Worm (Caenorhabditis elegans) whole organism, mixed stage, embryonic: ENCODE results near the gene srh-4.

ENCODE experiments used
- ces-1 ChIP-seq: fragments of 150-350 bp; optimal IDR thresholded peaks from 2 replicates; lab custom pipeline; 2014; ENCODE audit warnings: missing biosample characterization, missing genetic modification reagents, missing genetic modification characterization
- elt-1 ChIP-seq: sonication (generic microtip); optimal IDR thresholded peaks from 2 replicates; lab custom pipeline; 2017; ENCODE audit warnings: missing genetic modification characterization, mild to moderate bottlenecking, missing compliant biosample characterization, antibody characterized with exemption, moderate library complexity, borderline replicate concordance; ENCODE audit not compliant: insufficient read depth
- elt-3 ChIP-seq: fragments of 150-350 bp; optimal IDR thresholded peaks from 2 replicates; lab custom pipeline; 2014; ENCODE audit warnings: missing biosample characterization, missing genetic modification characterization
- flh-1 ChIP-seq: fragments of 200-800 bp; sonication (Bioruptor generic); optimal IDR thresholded peaks from 2 replicates; lab custom pipeline; 2018; ENCODE audit warnings: mild to moderate bottlenecking, missing genetic modification characterization, moderate library complexity, missing compliant biosample characterization
- hlh-1 ChIP-seq: fragments of 150-350 bp; optimal IDR thresholded peaks from 2 replicates; lab custom pipeline; 2014; ENCODE audit warnings: missing biosample characterization, missing genetic modification reagents, missing genetic modification characterization
- lin-13 ChIP-seq: fragments of 150-350 bp; optimal IDR thresholded peaks from 2 replicates; lab custom pipeline; 2014; ENCODE audit warnings: missing biosample characterization, missing genetic modification characterization
- nhr-12 ChIP-seq: fragments of 150-350 bp; optimal IDR thresholded peaks from 2 replicates; lab custom pipeline; 2014; ENCODE audit warnings: missing biosample characterization, missing genetic modification characterization
- nhr-2 ChIP-seq: fragments of 150-350 bp; optimal IDR thresholded peaks from 2 replicates; lab custom pipeline; 2014; ENCODE audit warnings: missing biosample characterization, missing genetic modification characterization
- snpc-4 ChIP-seq: fragments of 150-350 bp; optimal IDR thresholded peaks from 2 replicates; lab custom pipeline; 2014; ENCODE audit warnings: missing biosample characterization, missing genetic modification characterization
- tbx-8 ChIP-seq: fragments of 200-800 bp; sonication (Bioruptor generic); optimal IDR thresholded peaks from 2 replicates; lab custom pipeline; 2018; ENCODE audit warnings: mild to moderate bottlenecking, missing genetic modification characterization, moderate library complexity, missing compliant biosample characterization
- unc-39 ChIP-seq: fragments of 150-350 bp; optimal IDR thresholded peaks from 2 replicates; lab custom pipeline; 2014; ENCODE audit warnings: missing biosample characterization, missing genetic modification characterization
- unc-62 ChIP-seq: fragments of 150-350 bp; optimal IDR thresholded peaks from 2 replicates; lab custom pipeline; 2014; ENCODE audit warnings: missing biosample characterization, missing genetic modification reagents, missing genetic modification characterization
- zip-8 ChIP-seq: fragments of 150-350 bp; optimal IDR thresholded peaks from 2 replicates; lab custom pipeline; 2014; ENCODE audit warnings: missing biosample characterization, missing genetic modification characterization
- ztf-11 ChIP-seq: fragments of 150-350 bp; optimal IDR thresholded peaks from 2 replicates; lab custom pipeline; 2014; ENCODE audit warnings: missing biosample characterization, missing genetic modification characterization

ce11 chrV:4035811-4036210 is 25.5 kb downstream of the srh-4 start, which contains the start of gene C49G7.13:
- TF ChIP-seq ztf-11 (tag; lab: Kevin White, UChicago) (no peak), ces-1 (GFP tag; lab: Kevin White, UChicago) (no peak), hlh-1 (tag; lab: Kevin White, UChicago) (no peak), lin-13 (tag; lab: Kevin White, UChicago) (no peak), elt-1 (tag; lab: Kevin White, UChicago) (no peak), flh-1 (GFP tag; lab: Kevin White, UChicago) (no peak), elt-3 (tag; lab: Kevin White, UChicago) (no peak), unc-39 (tag; lab: Kevin White, UChicago) (no peak), nhr-12 (tag; lab: Kevin White, UChicago) (no peak), unc-62 (GFP tag; lab: Kevin White, UChicago) (no peak), tbx-8 (GFP tag; lab: Kevin White, UChicago) (no peak), nhr-2 (no peak), zip-8 (no peak), snpc-4 (tag; lab: Kevin White, UChicago) (no peak)
